Worm (Caenorhabditis elegans) whole organism, late embryonic: ENCODE measurements around the gene sma-2.

Source experiments
- C08G9.2 ChIP-seq: sonication (generic microtip); optimal IDR thresholded peaks from 2 replicates; lab custom pipeline; 2016; ENCODE audit warnings: mild to moderate bottlenecking, missing genetic modification characterization, moderate library complexity, missing compliant biosample characterization
- C38D4.7 ChIP-seq: fragments of 200-800 bp; sonication (Bioruptor generic); optimal IDR thresholded peaks from 2 replicates; lab custom pipeline; 2018; ENCODE audit warnings: mild to moderate bottlenecking, missing genetic modification characterization, moderate library complexity, missing compliant biosample characterization
- F13H6.1 ChIP-seq: sonication (generic microtip); optimal IDR thresholded peaks from 2 replicates; lab custom pipeline; 2016; ENCODE audit warnings: missing genetic modification characterization, missing compliant biosample characterization
- K02D7.2 ChIP-seq: sonication (generic microtip); optimal IDR thresholded peaks from 2 replicates; lab custom pipeline; 2017; ENCODE audit warnings: mild to moderate bottlenecking, missing genetic modification characterization, missing compliant biosample characterization
- K09A11.1 ChIP-seq: sonication (generic microtip); optimal IDR thresholded peaks from 2 replicates; lab custom pipeline; 2017; ENCODE audit warnings: antibody characterized with exemption, mild to moderate bottlenecking, missing genetic modification characterization, missing compliant biosample characterization; ENCODE audit not compliant: insufficient read depth
- ama-1 ChIP-seq: fragments of 150-350 bp; optimal IDR thresholded peaks from 2 replicates; lab custom pipeline; 2014
- ceh-14 ChIP-seq: sonication (generic microtip); optimal IDR thresholded peaks from 2 replicates; lab custom pipeline; 2016; ENCODE audit warnings: missing genotype, missing genetic modification characterization, missing compliant biosample characterization
- ceh-18 ChIP-seq: sonication (generic microtip); optimal IDR thresholded peaks from 2 replicates; lab custom pipeline; 2016; ENCODE audit warnings: missing genetic modification characterization, missing compliant biosample characterization
- ceh-2 ChIP-seq: sonication (generic microtip); optimal IDR thresholded peaks from 2 replicates; lab custom pipeline; 2016; ENCODE audit warnings: missing genotype, missing genetic modification characterization, missing compliant biosample characterization
- ceh-22 ChIP-seq: sonication (generic microtip); optimal IDR thresholded peaks from 2 replicates; lab custom pipeline; 2017; ENCODE audit warnings: missing biosample characterization, missing genetic modification characterization
- ceh-24 ChIP-seq: sonication (generic microtip); optimal IDR thresholded peaks from 2 replicates; lab custom pipeline; 2016; ENCODE audit warnings: mild to moderate bottlenecking, missing genetic modification characterization, missing compliant biosample characterization
- ceh-31 ChIP-seq: sonication (generic microtip); optimal IDR thresholded peaks from 2 replicates; lab custom pipeline; 2016; ENCODE audit warnings: missing genetic modification characterization, missing compliant biosample characterization
- ceh-48 ChIP-seq: sonication (generic microtip); optimal IDR thresholded peaks from 2 replicates; lab custom pipeline; 2016; ENCODE audit warnings: missing genetic modification characterization, inconsistent platforms, missing compliant biosample characterization
- ceh-6 ChIP-seq: fragments of 200-800 bp; sonication (Bioruptor generic); optimal IDR thresholded peaks from 2 replicates; lab custom pipeline; 2018; ENCODE audit warnings: mild to moderate bottlenecking, missing genetic modification characterization, missing compliant biosample characterization
- che-1 ChIP-seq: sonication (generic microtip); optimal IDR thresholded peaks from 2 replicates; lab custom pipeline; 2016; ENCODE audit warnings: mild to moderate bottlenecking, missing genetic modification characterization, missing compliant biosample characterization
- elt-2 ChIP-seq: sonication (generic microtip); optimal IDR thresholded peaks from 2 replicates; lab custom pipeline; 2016; ENCODE audit warnings: missing genetic modification reagents, missing genetic modification characterization, missing compliant biosample characterization
- elt-4 ChIP-seq: sonication (generic microtip); optimal IDR thresholded peaks from 2 replicates; lab custom pipeline; 2016; ENCODE audit warnings: missing genetic modification characterization, missing compliant biosample characterization
- ets-4 ChIP-seq: sonication (generic microtip); optimal IDR thresholded peaks from 2 replicates; lab custom pipeline; 2016; ENCODE audit warnings: missing genetic modification characterization, missing compliant biosample characterization
- eyg-1 ChIP-seq: sonication (generic microtip); optimal IDR thresholded peaks from 2 replicates; lab custom pipeline; 2016; ENCODE audit warnings: missing genotype, missing genetic modification characterization, missing compliant biosample characterization
- fax-1 ChIP-seq: sonication (generic microtip); optimal IDR thresholded peaks from 2 replicates; lab custom pipeline; 2016; ENCODE audit warnings: missing genotype, missing genetic modification characterization, missing compliant biosample characterization
- fkh-10 ChIP-seq: fragments of 150-350 bp; optimal IDR thresholded peaks from 2 replicates; lab custom pipeline; 2014; ENCODE audit warnings: missing biosample characterization, missing genetic modification reagents, missing genetic modification characterization
- hlh-13 ChIP-seq: fragments of 200-800 bp; sonication (Bioruptor generic); optimal IDR thresholded peaks from 2 replicates; lab custom pipeline; 2018; ENCODE audit warnings: mild to moderate bottlenecking, missing genetic modification characterization, missing compliant biosample characterization
- hlh-30 ChIP-seq: sonication (generic microtip); optimal IDR thresholded peaks from 2 replicates; lab custom pipeline; 2017; ENCODE audit warnings: antibody characterized with exemption, missing genetic modification characterization, missing compliant biosample characterization; ENCODE audit not compliant: insufficient read depth
- lim-6 ChIP-seq: sonication (generic microtip); optimal IDR thresholded peaks from 2 replicates; lab custom pipeline; 2016; ENCODE audit warnings: missing genetic modification characterization, missing compliant biosample characterization
- lin-11 ChIP-seq: fragments of 200-800 bp; sonication (Bioruptor generic); optimal IDR thresholded peaks from 2 replicates; lab custom pipeline; 2018; ENCODE audit warnings: mild to moderate bottlenecking, missing genetic modification characterization, missing compliant biosample characterization
- madf-2 ChIP-seq: sonication (generic microtip); optimal IDR thresholded peaks from 2 replicates; lab custom pipeline; 2017; ENCODE audit warnings: missing genetic modification characterization, missing compliant biosample characterization
- mec-3 ChIP-seq: sonication (generic microtip); optimal IDR thresholded peaks from 2 replicates; lab custom pipeline; 2016; ENCODE audit warnings: borderline replicate concordance, missing genetic modification characterization, missing compliant biosample characterization
- nfya-1 ChIP-seq: sonication (generic microtip); optimal IDR thresholded peaks from 2 replicates; lab custom pipeline; 2017; ENCODE audit warnings: missing genetic modification characterization, mild to moderate bottlenecking, missing compliant biosample characterization, antibody characterized with exemption, moderate library complexity
- nhr-11 ChIP-seq: fragments of 150-350 bp; optimal IDR thresholded peaks from 2 replicates; lab custom pipeline; 2014; ENCODE audit warnings: missing biosample characterization, missing genetic modification characterization
- nhr-232 ChIP-seq: sonication (generic microtip); optimal IDR thresholded peaks from 2 replicates; lab custom pipeline; 2016; ENCODE audit warnings: missing genetic modification characterization, missing compliant biosample characterization
- npax-4 ChIP-seq: sonication (generic microtip); optimal IDR thresholded peaks from 2 replicates; lab custom pipeline; 2016; ENCODE audit warnings: missing genetic modification characterization, missing compliant biosample characterization
- odd-2 ChIP-seq: sonication (generic microtip); optimal IDR thresholded peaks from 2 replicates; lab custom pipeline; 2017; ENCODE audit warnings: antibody characterized with exemption, mild to moderate bottlenecking, missing genetic modification characterization, missing compliant biosample characterization
- pag-3 ChIP-seq: sonication (generic microtip); optimal IDR thresholded peaks from 2 replicates; lab custom pipeline; 2016; ENCODE audit warnings: missing compliant biosample characterization, missing genetic modification characterization, borderline replicate concordance
- pat-9 ChIP-seq: fragments of 200-800 bp; sonication (Bioruptor generic); optimal IDR thresholded peaks from 2 replicates; lab custom pipeline; 2018; ENCODE audit warnings: mild to moderate bottlenecking, missing genetic modification characterization, moderate library complexity, missing compliant biosample characterization
- pros-1 ChIP-seq: fragments of 150-350 bp; optimal IDR thresholded peaks from 2 replicates; lab custom pipeline; 2014; ENCODE audit warnings: missing biosample characterization, missing genetic modification reagents, missing genetic modification characterization
- rnt-1 ChIP-seq: sonication (generic microtip); optimal IDR thresholded peaks from 2 replicates; lab custom pipeline; 2016; ENCODE audit warnings: missing genetic modification characterization, missing compliant biosample characterization
- sdc-2 ChIP-seq: sonication (generic microtip); optimal IDR thresholded peaks from 2 replicates; lab custom pipeline; 2016; ENCODE audit warnings: missing genotype, missing genetic modification characterization, missing compliant biosample characterization
- sox-2 ChIP-seq: fragments of 200-800 bp; sonication (Bioruptor generic); IDR thresholded peaks from 2 replicates; pipeline ENCODE4 v1.3.6; 2022; ENCODE audit warnings: missing genetic modification reagents, missing genetic modification characterization, missing compliant biosample characterization
- sox-4 ChIP-seq: sonication (generic microtip); optimal IDR thresholded peaks from 2 replicates; lab custom pipeline; 2017; ENCODE audit warnings: mild to moderate bottlenecking, missing genetic modification characterization, inconsistent platforms, missing compliant biosample characterization
- tbx-2 ChIP-seq: sonication (generic microtip); optimal IDR thresholded peaks from 2 replicates; lab custom pipeline; 2016; ENCODE audit warnings: missing genetic modification characterization, missing compliant biosample characterization
- ttx-3 ChIP-seq: sonication (generic microtip); optimal IDR thresholded peaks from 2 replicates; lab custom pipeline; 2016; ENCODE audit warnings: missing genetic modification reagents, missing genetic modification characterization, missing compliant biosample characterization
- unc-3 ChIP-seq, 2 experiments: fragments of 200-800 bp in 1 of 2; sonication (Bioruptor generic) in 1 of 2; sonication (generic microtip) in 1 of 2; conservative IDR thresholded peaks in 1 of 2; optimal IDR thresholded peaks in 1 of 2; 2 replicates each; pipeline versions ENCODE4 v1.3.6 to Lab custom; 2016 to 2022; ENCODE audit warnings: missing compliant biosample characterization in 2 of 2, missing genetic modification characterization in 2 of 2, missing genetic modification reagents in 1 of 2
- unc-42 ChIP-seq: sonication (generic microtip); optimal IDR thresholded peaks from 2 replicates; lab custom pipeline; 2016; ENCODE audit warnings: missing genotype, missing genetic modification characterization, missing compliant biosample characterization
- zip-5 ChIP-seq: sonication (generic microtip); optimal IDR thresholded peaks from 2 replicates; lab custom pipeline; 2016; ENCODE audit warnings: missing genetic modification characterization, missing compliant biosample characterization
- ztf-16 ChIP-seq: sonication (generic microtip); optimal IDR thresholded peaks from 2 replicates; lab custom pipeline; 2017; ENCODE audit warnings: missing genetic modification characterization, missing compliant biosample characterization

sma-2 gene

ce11 chrIII:8795595-8796141 is 46.2 kb downstream of the sma-2 start (continued):
- TF ChIP-seq sox-2 (GFP tag; lab: Robert Waterston, UW) (peak; percentile 75), eyg-1 (tag; lab: Kevin White, UChicago) (no peak), lin-11 (tag; lab: Kevin White, UChicago) (no peak), K09A11.1 (tag; lab: Kevin White, UChicago) (peak; percentile 33), pat-9 (no peak), F13H6.1 (tag; lab: Kevin White, UChicago) (peak; percentile 83), K02D7.2 (tag; lab: Kevin White, UChicago) (no peak), zip-5 (no peak), lim-6 (tag; lab: Kevin White, UChicago) (peak; percentile 3), fkh-10 (no peak), tbx-2 (peak; percentile 95), ceh-48 (tag; lab: Kevin White, UChicago) (peak; percentile 67), pros-1 (peak; percentile 93), madf-2 (peak; percentile 9), fax-1 (tag; lab: Kevin White, UChicago) (no peak), mec-3 (tag; lab: Kevin White, UChicago) (no peak), ttx-3 (tag; lab: Kevin White, UChicago) (no peak), npax-4 (tag; lab: Kevin White, UChicago) (no peak), rnt-1 (tag; lab: Kevin White, UChicago) (peak; percentile 89), unc-3 (GFP tag; conservative IDR thresholded peaks at IDR 0.05; lab: Robert Waterston, UW) (no peak), unc-3 (tag; optimal IDR thresholded peaks at IDR 0.05; lab: Kevin White, UChicago) (peak; percentile 17), elt-2 (tag; lab: Kevin White, UChicago) (peak; percentile 17), pag-3 (tag; lab: Kevin White, UChicago) (no peak), ceh-14 (tag; lab: Kevin White, UChicago) (peak; percentile 75), ama-1 (lab: Kevin White, UChicago) (no peak), elt-4 (no peak), nfya-1 (tag; lab: Kevin White, UChicago) (peak; percentile 96), ceh-22 (tag; lab: Kevin White, UChicago) (no peak), ceh-18 (tag; lab: Kevin White, UChicago) (peak; percentile 90), sdc-2 (tag; lab: Kevin White, UChicago) (peak; percentile 10), ceh-31 (tag; lab: Kevin White, UChicago) (peak; percentile 92), nhr-11 (tag; lab: Kevin White, UChicago) (no peak), ets-4 (tag; lab: Kevin White, UChicago) (peak; percentile 25), hlh-30 (tag; lab: Kevin White, UChicago) (peak; percentile 80), ceh-24 (tag; lab: Kevin White, UChicago) (no peak), odd-2 (tag; lab: Kevin White, UChicago) (no peak), C38D4.7 (GFP tag; lab: Kevin White, UChicago) (no peak), unc-42 (peak; percentile 69), ceh-6 (GFP tag; lab: Kevin White, UChicago) (no peak), C08G9.2 (tag; lab: Kevin White, UChicago) (peak; percentile 60), nhr-232 (tag; lab: Kevin White, UChicago) (no peak), ceh-2 (peak; percentile 54), sox-4 (tag; lab: Kevin White, UChicago) (no peak), ztf-16 (tag; lab: Kevin White, UChicago) (no peak), hlh-13 (no peak), che-1 (peak; percentile 10)
